Fruit fly (Drosophila melanogaster): ENCODE data around the gene Dlip1.
A peak's percentile ranks its signal among the peaks of the same experiment; 100 is the strongest.

dm6 chrX:9193604-9194003, 35.2 kb downstream of the Dlip1 start, which contains the start of gene CG12106:
- TF ChIP-seq net (GFP tag; optimal IDR thresholded peaks at IDR 0.05) (no peak), Blimp-1 (GFP tag; optimal IDR thresholded peaks at IDR 0.05) (no peak), achi (GFP tag; optimal IDR thresholded peaks at IDR 0.05) (peak; percentile 46), Hr38 (GFP tag; optimal IDR thresholded peaks at IDR 0.05) (no peak), dac (GFP tag; optimal IDR thresholded peaks at IDR 0.05) (no peak), Hr39 (GFP tag; optimal IDR thresholded peaks at IDR 0.05) (peak; percentile 64), Lpt (GFP tag; optimal IDR thresholded peaks at IDR 0.05) (no peak), eg (GFP tag; IDR thresholded peaks at IDR 0.05) (no peak), CG3032 (tag; optimal IDR thresholded peaks at IDR 0.05) (peak; percentile 56), CG34406 (GFP tag; optimal IDR thresholded peaks at IDR 0.05) (no peak), spab (GFP tag; optimal IDR thresholded peaks at IDR 0.05) (no peak), cyc (GFP tag; optimal IDR thresholded peaks at IDR 0.05) (peak; percentile 65)
